Worm (Caenorhabditis elegans) whole organism, young adult: ENCODE results near the gene dhrr-1.

Source experiments
- Y56A3A.18 ChIP-seq: fragments of 200-800 bp; sonication (Bioruptor generic); IDR thresholded peaks from 2 replicates; pipeline ENCODE4 v1.3.6; 2022; ENCODE audit warnings: missing genetic modification reagents, missing genetic modification characterization, missing compliant biosample characterization
- ama-1 ChIP-seq, 3 experiments: fragments of 150-350 bp in 1 of 3; sonication (generic microtip) in 2 of 3; optimal IDR thresholded peaks; 2 replicates each; lab custom pipeline; 2014 to 2018; ENCODE audit warnings: missing biosample characterization in 2 of 3, missing genetic modification characterization in 2 of 3, missing genetic modification reagents in 2 of 3
- die-1 ChIP-seq: sonication (generic microtip); optimal IDR thresholded peaks from 2 replicates; lab custom pipeline; 2016; ENCODE audit warnings: missing genotype, mild to moderate bottlenecking, missing genetic modification characterization, missing compliant biosample characterization
- hsf-1 ChIP-seq: fragments of 200-800 bp; sonication (Bioruptor generic); IDR thresholded peaks from 2 replicates; pipeline ENCODE4 v1.3.6; 2022; ENCODE audit warnings: missing genetic modification reagents, missing genetic modification characterization, missing compliant biosample characterization
- lsl-1 ChIP-seq: fragments of 200-800 bp; sonication (Bioruptor generic); optimal IDR thresholded peaks from 2 replicates; lab custom pipeline; 2018; ENCODE audit warnings: mild to moderate bottlenecking, missing genetic modification characterization, moderate library complexity, missing compliant biosample characterization
- madf-10 ChIP-seq: sonication (generic microtip); optimal IDR thresholded peaks from 2 replicates; lab custom pipeline; 2016; ENCODE audit warnings: mild to moderate bottlenecking, missing genetic modification characterization, missing compliant biosample characterization
- repo-1 ChIP-seq: sonication (generic microtip); optimal IDR thresholded peaks from 2 replicates; lab custom pipeline; 2017; ENCODE audit warnings: mild to moderate bottlenecking, missing genetic modification characterization, missing compliant biosample characterization
- unc-62 ChIP-seq: fragments of 150-350 bp; optimal IDR thresholded peaks from 2 replicates; lab custom pipeline; 2014; ENCODE audit warnings: missing biosample characterization, missing genetic modification reagents, missing genetic modification characterization
- xnd-1 ChIP-seq: sonication (generic microtip); optimal IDR thresholded peaks from 2 replicates; lab custom pipeline; 2016; ENCODE audit warnings: missing genotype, missing genetic modification reagents, missing genetic modification characterization, missing compliant biosample characterization

DNA sequence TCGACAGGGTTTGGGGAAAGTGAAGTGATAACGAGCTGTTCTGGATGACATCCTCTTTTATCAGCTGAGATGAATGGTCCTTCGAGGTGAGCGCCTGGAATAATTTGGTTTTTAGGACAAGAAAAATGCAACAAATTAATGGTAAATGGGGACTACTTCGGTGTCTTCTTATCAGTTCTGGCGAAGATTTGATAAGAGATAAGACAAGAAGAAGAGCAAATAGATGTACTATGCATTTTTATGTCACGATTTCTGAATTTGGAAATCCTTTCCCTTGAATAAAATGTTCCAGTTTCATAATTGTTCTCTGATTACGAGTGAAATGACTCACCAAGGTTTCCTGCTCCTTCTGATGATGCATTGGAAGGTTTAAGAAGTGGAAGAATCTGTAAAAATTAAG, 53.4 kb downstream of the dhrr-1 start:
- TF ChIP-seq unc-62 = no peak
- no peak for TF ChIP-seq lsl-1 (GFP tag; lab: Kevin White, UChicago)
- TF ChIP-seq xnd-1 (tag; lab: Kevin White, UChicago) = no peak
- TF ChIP-seq Y56A3A.18 (GFP tag; lab: Robert Waterston, UW) = no peak
- TF ChIP-seq hsf-1 = no peak
- no peak for TF ChIP-seq die-1
- no peak for TF ChIP-seq ama-1 (optimal IDR thresholded peaks at IDR 0.05; lab: Kevin White, UChicago)
- no peak for TF ChIP-seq ama-1 (GFP tag; optimal IDR thresholded peaks at IDR 0.05; lab: Kevin White, UChicago)
- TF ChIP-seq madf-10 (tag; lab: Kevin White, UChicago) = no peak
- TF ChIP-seq repo-1 (tag; lab: Kevin White, UChicago) = no peak
